Fruit fly (Drosophila melanogaster) whole organism, embryonic: ENCODE measurements around the gene CanB.
A peak's percentile ranks its signal among the peaks of the same experiment; 100 is the strongest.

Source experiments
- Ada2b ChIP-seq: fragments of 200-800 bp; sonication (Bioruptor generic); IDR thresholded peaks from 2 replicates; pipeline ENCODE4 v1.3.6; 2022; ENCODE audit warnings: missing biosample characterization, missing genetic modification characterization
- Adf1 ChIP-seq: fragments of 200-800 bp; sonication (Bioruptor generic); IDR thresholded peaks from 2 replicates; pipeline ENCODE4 v1.3.6; 2022; ENCODE audit warnings: missing biosample characterization, missing genetic modification characterization
- Asciz ChIP-seq: fragments of 200-800 bp; sonication (Bioruptor generic); optimal IDR thresholded peaks from 2 replicates; lab custom pipeline; 2017; ENCODE audit warnings: missing biosample characterization, mild to moderate bottlenecking, missing genetic modification characterization, missing genetic modification reagents
- Atf6 ChIP-seq: fragments of 200-800 bp; sonication (Bioruptor generic); IDR thresholded peaks from 2 replicates; pipeline ENCODE4 v1.3.6; 2022; ENCODE audit warnings: missing biosample characterization, missing genetic modification characterization
- B-H1 ChIP-seq: fragments of 200-800 bp; sonication (Bioruptor generic); IDR thresholded peaks from 3 replicates; pipeline ENCODE4 v1.3.6; 2022; ENCODE audit warnings: missing biosample characterization, missing genetic modification characterization
- CG12659 ChIP-seq: fragments of 200-800 bp; sonication (Bioruptor generic); optimal IDR thresholded peaks from 3 replicates; lab custom pipeline; 2017; ENCODE audit warnings: mild to moderate bottlenecking, missing biosample characterization, missing genetic modification reagents, missing genetic modification characterization
- CG13123 ChIP-seq: fragments of 200-800 bp; sonication (Bioruptor generic); optimal IDR thresholded peaks from 2 replicates; lab custom pipeline; 2016; ENCODE audit warnings: missing biosample characterization, missing genetic modification characterization
- CG15601 ChIP-seq: fragments of 200-800 bp; sonication (Bioruptor generic); optimal IDR thresholded peaks from 3 replicates; lab custom pipeline; 2019; ENCODE audit warnings: missing biosample characterization, mild to moderate bottlenecking, missing genetic modification characterization, moderate library complexity
- CG17361 ChIP-seq: fragments of 200-800 bp; sonication (Bioruptor generic); IDR thresholded peaks from 3 replicates; pipeline ENCODE4 v1.3.6; 2022; ENCODE audit warnings: missing biosample characterization, missing genetic modification characterization
- CG17385 ChIP-seq: fragments of 200-800 bp; sonication (Bioruptor generic); optimal IDR thresholded peaks from 3 replicates; lab custom pipeline; 2018; ENCODE audit warnings: missing biosample characterization, mild to moderate bottlenecking, missing genetic modification characterization
- CG2199 ChIP-seq: fragments of 200-800 bp; sonication (Bioruptor generic); IDR thresholded peaks from 3 replicates; pipeline ENCODE4 v1.3.6; 2022; ENCODE audit warnings: missing biosample characterization, missing genetic modification characterization
- CG2678 ChIP-seq: fragments of 200-800 bp; sonication (Bioruptor generic); optimal IDR thresholded peaks from 3 replicates; lab custom pipeline; 2019; ENCODE audit warnings: missing biosample characterization, mild to moderate bottlenecking, missing genetic modification characterization, moderate library complexity
- CG31388 ChIP-seq: fragments of 200-800 bp; sonication (Bioruptor generic); optimal IDR thresholded peaks from 2 replicates; lab custom pipeline; 2016; ENCODE audit warnings: missing biosample characterization, missing genetic modification characterization
- CG42726 ChIP-seq: fragments of 200-800 bp; sonication (Bioruptor generic); IDR thresholded peaks from 2 replicates; pipeline ENCODE4 v1.3.6; 2022; ENCODE audit warnings: missing biosample characterization, missing genetic modification characterization; ENCODE audit not compliant: partially characterized antibody
- CG43689 ChIP-seq: fragments of 200-800 bp; sonication (Bioruptor generic); IDR thresholded peaks from 2 replicates; pipeline ENCODE4 v1.3.6; 2022; ENCODE audit warnings: missing biosample characterization, missing genetic modification characterization
- CG4424 ChIP-seq: fragments of 200-800 bp; sonication (Bioruptor generic); optimal IDR thresholded peaks from 3 replicates; lab custom pipeline; 2016; ENCODE audit warnings: missing biosample characterization, missing genetic modification characterization
- CG4617 ChIP-seq: fragments of 200-800 bp; sonication (Bioruptor generic); optimal IDR thresholded peaks from 3 replicates; lab custom pipeline; 2016; ENCODE audit warnings: missing biosample characterization, missing genetic modification characterization, borderline replicate concordance
- CG7839 ChIP-seq: fragments of 200-800 bp; sonication (Bioruptor generic); optimal IDR thresholded peaks from 3 replicates; lab custom pipeline; 2018; ENCODE audit warnings: missing biosample characterization, mild to moderate bottlenecking, missing genetic modification characterization, moderate library complexity
- CG8281 ChIP-seq: fragments of 200-800 bp; sonication (Bioruptor generic); optimal IDR thresholded peaks from 2 replicates; lab custom pipeline; 2018; ENCODE audit warnings: missing biosample characterization, mild to moderate bottlenecking, missing genetic modification characterization, moderate library complexity
- CG8478 ChIP-seq: fragments of >200 bp; optimal IDR thresholded peaks from 2 replicates; lab custom pipeline; 2018
- CG8765 ChIP-seq: fragments of 200-800 bp; sonication (Bioruptor generic); IDR thresholded peaks from 2 replicates; pipeline ENCODE4 v1.3.6; 2022; ENCODE audit warnings: missing biosample characterization, missing genetic modification characterization
- CG8924 ChIP-seq: fragments of 200-800 bp; optimal IDR thresholded peaks from 3 replicates; lab custom pipeline; 2019; ENCODE audit warnings: missing biosample characterization, mild to moderate bottlenecking, missing genetic modification characterization, moderate library complexity
- CG8944 ChIP-seq: fragments of 200-800 bp; sonication (Bioruptor generic); optimal IDR thresholded peaks from 3 replicates; lab custom pipeline; 2016; ENCODE audit warnings: missing biosample characterization, missing genetic modification characterization
- CG9727 ChIP-seq: fragments of 200-800 bp; sonication (Bioruptor generic); optimal IDR thresholded peaks from 3 replicates; lab custom pipeline; 2017; ENCODE audit warnings: missing biosample characterization, mild to moderate bottlenecking, missing genetic modification characterization
- CkIIα-i1 ChIP-seq: fragments of 200-800 bp; sonication (Bioruptor generic); IDR thresholded peaks from 2 replicates; pipeline ENCODE4 v1.3.6; 2022; ENCODE audit warnings: missing biosample characterization, missing genetic modification characterization
- Hand ChIP-seq: fragments of 200-800 bp; sonication (Bioruptor generic); optimal IDR thresholded peaks from 2 replicates; lab custom pipeline; 2017; ENCODE audit warnings: mild to moderate bottlenecking, missing biosample characterization, missing genetic modification reagents, missing genetic modification characterization
- Ssrp ChIP-seq: fragments of 200-800 bp; sonication (Bioruptor generic); optimal IDR thresholded peaks from 2 replicates; lab custom pipeline; 2018; ENCODE audit warnings: missing biosample characterization, mild to moderate bottlenecking, missing genetic modification characterization, moderate library complexity
- Xbp1 ChIP-seq: fragments of 200-800 bp; sonication (Bioruptor generic); optimal IDR thresholded peaks from 3 replicates; lab custom pipeline; 2016; ENCODE audit warnings: missing biosample characterization, mild to moderate bottlenecking, missing genetic modification characterization
- Xrp1 ChIP-seq: fragments of 200-800 bp; sonication (Bioruptor generic); IDR thresholded peaks from 2 replicates; pipeline ENCODE4 v1.3.6; 2022; ENCODE audit warnings: missing biosample characterization, missing genetic modification characterization
- abd-A ChIP-seq: fragments of 200-800 bp; sonication (Bioruptor generic); optimal IDR thresholded peaks from 3 replicates; lab custom pipeline; 2019; ENCODE audit warnings: missing biosample characterization, mild to moderate bottlenecking, missing genetic modification characterization, moderate library complexity
- caup ChIP-seq: fragments of 200-800 bp; sonication (Bioruptor generic); optimal IDR thresholded peaks from 3 replicates; lab custom pipeline; 2017; ENCODE audit warnings: missing biosample characterization, mild to moderate bottlenecking, missing genetic modification characterization, moderate library complexity; ENCODE audit not compliant: severe bottlenecking
- dati ChIP-seq: fragments of 200-800 bp; sonication (Bioruptor generic); IDR thresholded peaks from 2 replicates; pipeline ENCODE4 v1.3.6; 2022; ENCODE audit warnings: missing biosample characterization, missing genetic modification characterization
- en ChIP-seq: fragments of 200-800 bp; sonication (Bioruptor generic); optimal IDR thresholded peaks from 2 replicates; lab custom pipeline; 2016; ENCODE audit warnings: missing biosample characterization, missing genetic modification characterization
- grau ChIP-seq: fragments of 200-800 bp; optimal IDR thresholded peaks from 3 replicates; lab custom pipeline; 2019; ENCODE audit warnings: missing biosample characterization, mild to moderate bottlenecking, missing genetic modification characterization, moderate library complexity
- grn ChIP-seq: fragments of 200-800 bp; sonication (Bioruptor generic); optimal IDR thresholded peaks from 3 replicates; lab custom pipeline; 2017; ENCODE audit warnings: missing biosample characterization, missing genetic modification characterization
- gro ChIP-seq: fragments of 200-800 bp; sonication (Bioruptor generic); optimal IDR thresholded peaks from 2 replicates; lab custom pipeline; 2016; ENCODE audit warnings: missing biosample characterization, missing genetic modification characterization
- hb ChIP-seq: fragments of 200-800 bp; sonication (Bioruptor generic); IDR thresholded peaks from 3 replicates; pipeline ENCODE4 v1.3.6; 2022; ENCODE audit warnings: missing biosample characterization, missing genetic modification characterization; ENCODE audit not compliant: partially characterized antibody
- jing ChIP-seq: fragments of 200-800 bp; sonication (Bioruptor generic); optimal IDR thresholded peaks from 2 replicates; lab custom pipeline; 2018; ENCODE audit warnings: missing biosample characterization, mild to moderate bottlenecking, missing genetic modification characterization
- ken ChIP-seq: fragments of 200-800 bp; sonication (Bioruptor generic); IDR thresholded peaks from 3 replicates; pipeline ENCODE4 v1.3.6; 2022; ENCODE audit warnings: missing biosample characterization, missing genetic modification characterization
- lov ChIP-seq, 2 experiments: fragments of 200-800 bp in 1 of 2; fragments of >200 bp in 1 of 2; sonication (Bioruptor generic) in 1 of 2; IDR thresholded peaks in 1 of 2; optimal IDR thresholded peaks in 1 of 2; 2 replicates in 1 of 2; 3 replicates in 1 of 2; pipeline versions ENCODE4 v1.3.6 to Lab custom; 2017 to 2022; ENCODE audit warnings: missing biosample characterization in 1 of 2, missing genetic modification characterization in 1 of 2
- pb ChIP-seq: fragments of 200-800 bp; sonication (Bioruptor generic); optimal IDR thresholded peaks from 3 replicates; lab custom pipeline; 2016; ENCODE audit warnings: missing biosample characterization, missing genetic modification characterization
- salm ChIP-seq: fragments of 200-800 bp; sonication (Bioruptor generic); optimal IDR thresholded peaks from 2 replicates; lab custom pipeline; 2018; ENCODE audit warnings: missing biosample characterization, mild to moderate bottlenecking, missing genetic modification characterization
- sisA ChIP-seq: fragments of 200-800 bp; sonication (Bioruptor generic); IDR thresholded peaks from 2 replicates; pipeline ENCODE4 v1.3.6; 2022; ENCODE audit warnings: missing biosample characterization, missing genetic modification characterization
- slbo ChIP-seq: fragments of 200-800 bp; sonication (Bioruptor generic); IDR thresholded peaks from 2 replicates; pipeline ENCODE4 v1.3.6; 2022; ENCODE audit warnings: missing biosample characterization, missing genetic modification characterization
- ssp ChIP-seq: fragments of 200-800 bp; sonication (Bioruptor generic); IDR thresholded peaks from 2 replicates; pipeline ENCODE4 v1.3.6; 2022; ENCODE audit warnings: missing biosample characterization, missing genetic modification characterization
- tap ChIP-seq: fragments of 200-800 bp; optimal IDR thresholded peaks from 3 replicates; lab custom pipeline; 2019; ENCODE audit warnings: missing biosample characterization, mild to moderate bottlenecking, missing genetic modification characterization, moderate library complexity
- tin ChIP-seq: fragments of 200-800 bp; sonication (Bioruptor generic); optimal IDR thresholded peaks from 3 replicates; lab custom pipeline; 2016; ENCODE audit warnings: missing biosample characterization, missing genetic modification characterization
- tio ChIP-seq: fragments of 200-800 bp; sonication (Bioruptor generic); optimal IDR thresholded peaks from 2 replicates; lab custom pipeline; 2017; ENCODE audit warnings: missing biosample characterization, missing genetic modification characterization, inconsistent platforms
- trem ChIP-seq: fragments of 200-800 bp; optimal IDR thresholded peaks from 3 replicates; lab custom pipeline; 2019; ENCODE audit warnings: missing biosample characterization, mild to moderate bottlenecking, missing genetic modification characterization, moderate library complexity
- unpg ChIP-seq: fragments of 200-800 bp; sonication (Bioruptor generic); optimal IDR thresholded peaks from 3 replicates; lab custom pipeline; 2018; ENCODE audit warnings: missing biosample characterization, mild to moderate bottlenecking, missing genetic modification characterization, moderate library complexity
- vfl ChIP-seq: fragments of 200-800 bp; sonication (Bioruptor generic); optimal IDR thresholded peaks from 2 replicates; lab custom pipeline; 2016; ENCODE audit warnings: missing biosample characterization, missing genetic modification characterization
- vnd ChIP-seq: fragments of 200-800 bp; sonication (Bioruptor generic); IDR thresholded peaks from 3 replicates; pipeline ENCODE4 v1.3.6; 2022; ENCODE audit warnings: missing biosample characterization, missing genetic modification characterization; ENCODE audit not compliant: partially characterized antibody

CanB gene

dm6 chrX:5336722-5337121 lies 4.4 kb downstream of the CanB start (continued):
- TF ChIP-seq CG2678 (tag; lab: Kevin White, UChicago) (peak; percentile 79), CG12659 (peak; percentile 40), Hand (GFP tag; lab: Kevin White, UChicago) (peak; percentile 71), B-H1 (GFP tag; lab: Robert Waterston, UW) (no peak), CG9727 (GFP tag; lab: Kevin White, UChicago) (peak; percentile 44), CG17385 (peak; percentile 52), ssp (no peak), jing (GFP tag; lab: Kevin White, UChicago) (no peak), lov (optimal IDR thresholded peaks at IDR 0.05; lab: Kevin White, UChicago) (no peak), lov (GFP tag; IDR thresholded peaks at IDR 0.05; lab: Robert Waterston, UW) (no peak), CG13123 (GFP tag; lab: Kevin White, UChicago) (no peak), Atf6 (GFP tag; lab: Robert Waterston, UW) (no peak), grau (tag; lab: Kevin White, UChicago) (peak; percentile 64), CG8765 (GFP tag; lab: Robert Waterston, UW) (no peak), CG4424 (GFP tag; lab: Kevin White, UChicago) (no peak), CG15601 (tag; lab: Kevin White, UChicago) (no peak), dati (no peak), Xbp1 (GFP tag; lab: Kevin White, UChicago) (peak; percentile 5), CG8281 (tag; lab: Kevin White, UChicago) (no peak), Asciz (GFP tag; lab: Kevin White, UChicago) (peak; percentile 31), hb (GFP tag; lab: Robert Waterston, UW) (no peak), pb (GFP tag; lab: Kevin White, UChicago) (no peak), Xrp1 (GFP tag; lab: Robert Waterston, UW) (no peak), CG17361 (GFP tag; lab: Robert Waterston, UW) (peak; percentile 54; the same call in 2 of the 3 replicates), gro (GFP tag; lab: Kevin White, UChicago) (no peak), CG31388 (GFP tag; lab: Kevin White, UChicago) (no peak), abd-A (no peak), CG42726 (GFP tag; lab: Robert Waterston, UW) (no peak), tio (GFP tag; lab: Kevin White, UChicago) (no peak), CG4617 (GFP tag; lab: Kevin White, UChicago) (no peak), slbo (GFP tag; lab: Robert Waterston, UW) (peak; percentile 51), tin (GFP tag; lab: Kevin White, UChicago) (no peak), CG7839 (tag; lab: Kevin White, UChicago) (peak; percentile 55), salm (tag; lab: Kevin White, UChicago) (no peak), Adf1 (GFP tag; lab: Robert Waterston, UW) (no peak), CkIIα-i1 (GFP tag; lab: Robert Waterston, UW) (no peak), CG43689 (no peak), trem (tag; lab: Kevin White, UChicago) (no peak), Ssrp (no peak), Ada2b (GFP tag; lab: Robert Waterston, UW) (peak; percentile 7; the same call in 1 of the 2 replicates), CG8478 (lab: Kevin White, UChicago) (no peak), unpg (peak; percentile 39), vfl (GFP tag; lab: Kevin White, UChicago) (no peak), CG2199 (GFP tag; lab: Robert Waterston, UW) (no peak), tap (tag; lab: Kevin White, UChicago) (peak; percentile 32), CG8924 (peak; percentile 42), CG8944 (no peak), ken (no peak), caup (GFP tag; lab: Kevin White, UChicago) (peak; percentile 54), en (GFP tag; lab: Kevin White, UChicago) (no peak), sisA (GFP tag; lab: Robert Waterston, UW) (no peak), grn (no peak), vnd (GFP tag; lab: Robert Waterston, UW) (no peak)
